Worm (Caenorhabditis elegans) whole organism, L4/young adult: Measurements from ENCODE around the gene srx-46.

Source experiments
- W03F9.2 ChIP-seq: fragments of 150-350 bp; optimal IDR thresholded peaks from 2 replicates; lab custom pipeline; 2014; ENCODE audit warnings: missing biosample characterization, missing genetic modification characterization
- dao-5 ChIP-seq: sonication (generic microtip); optimal IDR thresholded peaks from 2 replicates; lab custom pipeline; 2016; ENCODE audit warnings: missing genotype, missing genetic modification characterization, moderate library complexity, missing compliant biosample characterization
- him-1 ChIP-seq: sonication (generic microtip); optimal IDR thresholded peaks from 2 replicates; lab custom pipeline; 2016; ENCODE audit warnings: missing genotype, missing genetic modification reagents, missing genetic modification characterization, missing compliant biosample characterization

DNA sequence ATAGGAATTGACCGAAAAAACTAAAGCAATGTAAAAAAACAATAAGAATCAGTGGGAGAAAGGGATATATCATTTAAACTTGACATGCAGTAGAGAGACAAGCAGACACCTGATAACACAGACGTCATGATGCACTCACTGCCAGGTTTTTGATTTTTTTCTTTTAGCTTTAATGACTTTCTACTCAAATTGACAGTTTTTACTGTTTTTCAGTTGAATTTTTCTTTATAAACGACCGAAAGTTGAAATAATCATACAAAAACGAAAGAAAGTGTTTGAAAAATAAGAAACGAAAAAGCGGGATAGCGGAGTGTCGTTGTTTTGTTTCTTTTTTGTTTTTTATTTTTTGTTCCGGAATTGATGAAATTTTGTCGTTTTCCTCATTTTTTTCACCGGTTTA lies 18.8 kb upstream of the srx-46 start, which contains the start of gene ucp-4:
- TF ChIP-seq dao-5 (tag; lab: Kevin White, UChicago) (no peak), W03F9.2 (tag; lab: Kevin White, UChicago) (peak; percentile 29), him-1 (tag; lab: Kevin White, UChicago) (no peak)
